Fruit fly (Drosophila melanogaster) whole organism, prepupa: Measurements from ENCODE around the gene Mcm5.

ENCODE experiments used
- Blimp-1 ChIP-seq: fragments of 200-800 bp; sonication (Bioruptor generic); optimal IDR thresholded peaks from 3 replicates; lab custom pipeline; 2017; ENCODE audit warnings: missing biosample characterization, missing genetic modification characterization, mild to moderate bottlenecking, moderate library complexity, missing genetic modification reagents
- CG11762 ChIP-seq: fragments of 200-800 bp; sonication (Bioruptor generic); optimal IDR thresholded peaks from 3 replicates; lab custom pipeline; 2016; ENCODE audit warnings: missing biosample characterization, missing genetic modification characterization; ENCODE audit not compliant: insufficient read depth
- CG11902 ChIP-seq: fragments of 200-800 bp; sonication (Bioruptor generic); optimal IDR thresholded peaks from 3 replicates; lab custom pipeline; 2016; ENCODE audit warnings: missing biosample characterization, missing genetic modification characterization
- CG1621 ChIP-seq: fragments of 200-800 bp; sonication (Bioruptor generic); optimal IDR thresholded peaks from 3 replicates; lab custom pipeline; 2018; ENCODE audit warnings: missing biosample characterization, mild to moderate bottlenecking, missing genetic modification characterization
- CG16779 ChIP-seq: fragments of 200-800 bp; sonication (Bioruptor generic); optimal IDR thresholded peaks from 3 replicates; lab custom pipeline; 2017; ENCODE audit warnings: missing biosample characterization, mild to moderate bottlenecking, missing genetic modification characterization
- CG31627 ChIP-seq: fragments of 200-800 bp; sonication (Bioruptor generic); optimal IDR thresholded peaks from 3 replicates; lab custom pipeline; 2016; ENCODE audit warnings: missing biosample characterization, missing genetic modification characterization
- CG32006 ChIP-seq: fragments of 200-800 bp; sonication (Bioruptor generic); optimal IDR thresholded peaks from 3 replicates; lab custom pipeline; 2017; ENCODE audit warnings: missing biosample characterization, mild to moderate bottlenecking, missing genetic modification characterization
- CG34406 ChIP-seq: fragments of 200-800 bp; sonication (Bioruptor generic); optimal IDR thresholded peaks from 3 replicates; lab custom pipeline; 2016; ENCODE audit warnings: missing biosample characterization, missing genetic modification characterization
- CG3919 ChIP-seq: fragments of 200-800 bp; sonication (Bioruptor generic); optimal IDR thresholded peaks from 3 replicates; lab custom pipeline; 2016; ENCODE audit warnings: missing biosample characterization, missing genetic modification characterization
- CG4318 ChIP-seq: fragments of 200-800 bp; sonication (Bioruptor generic); optimal IDR thresholded peaks from 3 replicates; lab custom pipeline; 2017; ENCODE audit warnings: missing biosample characterization, mild to moderate bottlenecking, missing genetic modification characterization
- CG6276 ChIP-seq: fragments of 200-800 bp; sonication (Bioruptor generic); optimal IDR thresholded peaks from 2 replicates; lab custom pipeline; 2017; ENCODE audit warnings: missing biosample characterization, mild to moderate bottlenecking, missing genetic modification characterization
- CG6808 ChIP-seq: fragments of 200-800 bp; sonication (Bioruptor generic); optimal IDR thresholded peaks from 3 replicates; lab custom pipeline; 2017; ENCODE audit warnings: missing biosample characterization, missing genetic modification characterization, mild to moderate bottlenecking, moderate library complexity, missing genetic modification reagents
- CG8119 ChIP-seq: fragments of 200-800 bp; sonication (Bioruptor generic); IDR thresholded peaks from 3 replicates; pipeline ENCODE4 v1.3.6; 2022; ENCODE audit warnings: missing biosample characterization, missing genetic modification characterization
- CG8319 ChIP-seq: fragments of 200-800 bp; sonication (Bioruptor generic); optimal IDR thresholded peaks from 3 replicates; lab custom pipeline; 2016; ENCODE audit warnings: missing biosample characterization, missing genetic modification characterization
- CG9139 ChIP-seq: fragments of 200-800 bp; sonication (Bioruptor generic); optimal IDR thresholded peaks from 3 replicates; lab custom pipeline; 2017; ENCODE audit warnings: missing biosample characterization, mild to moderate bottlenecking, missing genetic modification characterization
- Eip78C ChIP-seq: fragments of 200-800 bp; sonication (Bioruptor generic); peaks from one replicate; lab custom pipeline; 2016; ENCODE audit warnings: missing biosample characterization, missing genetic modification characterization
- Eip93F ChIP-seq: fragments of 200-800 bp; sonication (Bioruptor generic); optimal IDR thresholded peaks from 2 replicates; lab custom pipeline; 2016; ENCODE audit warnings: missing biosample characterization, mild to moderate bottlenecking, missing genetic modification characterization
- Ets21C ChIP-seq: fragments of 200-800 bp; sonication (Bioruptor generic); optimal IDR thresholded peaks from 3 replicates; lab custom pipeline; 2016; ENCODE audit warnings: missing biosample characterization, missing genetic modification characterization
- Hr38 ChIP-seq: sonication (Bioruptor generic); optimal IDR thresholded peaks from 2 replicates; lab custom pipeline; 2016; ENCODE audit warnings: missing biosample characterization, missing genetic modification characterization
- Hr39 ChIP-seq: fragments of 200-800 bp; sonication (Bioruptor generic); optimal IDR thresholded peaks from 2 replicates; lab custom pipeline; 2016; ENCODE audit warnings: missing biosample characterization, missing genetic modification characterization
- Met ChIP-seq: fragments of 200-800 bp; sonication (Bioruptor generic); optimal IDR thresholded peaks from 3 replicates; lab custom pipeline; 2016; ENCODE audit warnings: missing biosample characterization, missing genetic modification characterization
- Smox ChIP-seq: fragments of 200-800 bp; sonication (Bioruptor generic); optimal IDR thresholded peaks from 3 replicates; lab custom pipeline; 2016; ENCODE audit warnings: missing biosample characterization, missing genetic modification characterization
- Sox14 ChIP-seq: fragments of 200-800 bp; sonication (Bioruptor generic); optimal IDR thresholded peaks from 3 replicates; lab custom pipeline; 2016; ENCODE audit warnings: missing biosample characterization, missing genetic modification characterization
- Sox15 ChIP-seq: fragments of 200-800 bp; sonication (Bioruptor generic); optimal IDR thresholded peaks from 3 replicates; lab custom pipeline; 2016; ENCODE audit warnings: missing biosample characterization, missing genetic modification characterization
- achi ChIP-seq: fragments of 200-800 bp; sonication (Bioruptor generic); optimal IDR thresholded peaks from 3 replicates; lab custom pipeline; 2016; ENCODE audit warnings: missing biosample characterization, missing genetic modification characterization
- acj6 ChIP-seq: fragments of 200-800 bp; sonication (Bioruptor generic); optimal IDR thresholded peaks from 3 replicates; lab custom pipeline; 2016; ENCODE audit warnings: missing biosample characterization, missing genetic modification characterization
- eg ChIP-seq: fragments of 200-800 bp; sonication (Bioruptor generic); IDR thresholded peaks from 3 replicates; pipeline ENCODE4 v1.3.6; 2022; ENCODE audit warnings: missing biosample characterization, missing genetic modification characterization
- fd85E ChIP-seq: fragments of 200-800 bp; sonication (Bioruptor generic); optimal IDR thresholded peaks from 3 replicates; lab custom pipeline; 2016; ENCODE audit warnings: missing biosample characterization, missing genetic modification characterization
- lz ChIP-seq: fragments of 200-800 bp; sonication (Bioruptor generic); optimal IDR thresholded peaks from 3 replicates; lab custom pipeline; 2016; ENCODE audit warnings: missing biosample characterization, missing genetic modification characterization
- net ChIP-seq: fragments of 200-800 bp; sonication (Bioruptor generic); optimal IDR thresholded peaks from 3 replicates; lab custom pipeline; 2016; ENCODE audit warnings: missing biosample characterization, missing genetic modification characterization
- ss ChIP-seq, 2 experiments: fragments of 200-800 bp; sonication (Bioruptor generic); optimal IDR thresholded peaks; 2 replicates in 1 of 2; 3 replicates in 1 of 2; lab custom pipeline; 2017 to 2018; ENCODE audit warnings: mild to moderate bottlenecking in 2 of 2, missing biosample characterization in 2 of 2, missing genetic modification characterization in 2 of 2, moderate library complexity in 1 of 2
- svp ChIP-seq: fragments of 200-800 bp; sonication (Bioruptor generic); peaks from one replicate; lab custom pipeline; 2016; ENCODE audit warnings: missing biosample characterization, missing genetic modification characterization

Mcm5 gene

DNA sequence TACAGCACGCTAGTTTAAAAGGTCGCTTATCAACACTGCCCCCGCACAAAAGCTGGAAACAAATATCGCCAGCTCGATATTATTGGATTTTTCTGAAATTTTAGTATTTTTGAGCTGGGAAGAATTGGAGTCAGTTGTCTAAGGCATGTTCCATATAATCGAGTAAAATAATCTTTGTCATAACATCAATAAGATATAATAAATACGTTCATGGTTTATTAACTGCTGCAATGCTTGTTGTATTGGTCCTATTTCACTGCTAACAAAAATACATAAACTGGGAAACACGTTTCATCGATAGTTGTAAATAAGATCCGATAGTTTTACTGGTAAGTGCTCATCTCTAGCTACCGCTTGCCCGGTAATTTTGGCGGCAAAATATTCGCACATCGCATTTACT, at the start of gene Mcm5, which contains the start of gene Art1 (continued):
- TF ChIP-seq Ets21C (GFP tag; lab: Kevin White, UChicago) (peak; percentile 40), acj6 (GFP tag; lab: Kevin White, UChicago) (no peak), CG1621 (tag; lab: Kevin White, UChicago) (no peak), Met (GFP tag; lab: Kevin White, UChicago) (no peak), fd85E (GFP tag; lab: Kevin White, UChicago) (no peak)

DNA sequence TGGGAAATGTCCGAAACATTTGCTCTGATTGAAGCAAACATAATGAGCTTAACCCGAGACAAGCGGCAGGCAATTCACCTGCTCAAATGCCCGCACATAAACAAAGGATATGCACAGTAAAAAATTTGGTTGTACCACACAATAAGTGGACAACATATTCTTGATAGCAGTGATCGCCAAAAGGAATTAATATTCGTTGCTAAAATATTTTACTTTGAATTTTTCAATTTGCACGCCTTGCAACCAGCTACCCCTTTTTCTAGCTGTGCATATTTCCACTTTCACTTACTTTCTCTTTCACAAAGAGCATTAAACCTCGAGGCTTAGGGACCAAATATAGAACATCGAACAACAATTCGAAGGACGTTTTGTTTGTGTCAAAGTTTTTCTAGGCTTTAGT, 40.7 kb upstream of the Mcm5 start:
- no peak for TF ChIP-seq CG16779 (tag; lab: Kevin White, UChicago)
- TF ChIP-seq CG31627 (GFP tag; lab: Kevin White, UChicago), result no peak
- peak; percentile 10 for TF ChIP-seq Hr39 (GFP tag; lab: Kevin White, UChicago)
- no peak for TF ChIP-seq Blimp-1
- peak; percentile 42 for TF ChIP-seq svp
- no peak for TF ChIP-seq CG8119 (GFP tag; lab: Robert Waterston, UW)
- no peak for TF ChIP-seq eg
- TF ChIP-seq Eip78C (GFP tag; lab: Kevin White, UChicago), result no peak
- peak; percentile 9 for TF ChIP-seq CG32006 (GFP tag; lab: Kevin White, UChicago)
- no peak for TF ChIP-seq CG9139
- TF ChIP-seq CG8319, result no peak
- TF ChIP-seq achi (GFP tag; lab: Kevin White, UChicago), result no peak
- no peak for TF ChIP-seq net (GFP tag; lab: Kevin White, UChicago)
- no peak for TF ChIP-seq Sox15 (GFP tag; lab: Kevin White, UChicago)

DNA sequence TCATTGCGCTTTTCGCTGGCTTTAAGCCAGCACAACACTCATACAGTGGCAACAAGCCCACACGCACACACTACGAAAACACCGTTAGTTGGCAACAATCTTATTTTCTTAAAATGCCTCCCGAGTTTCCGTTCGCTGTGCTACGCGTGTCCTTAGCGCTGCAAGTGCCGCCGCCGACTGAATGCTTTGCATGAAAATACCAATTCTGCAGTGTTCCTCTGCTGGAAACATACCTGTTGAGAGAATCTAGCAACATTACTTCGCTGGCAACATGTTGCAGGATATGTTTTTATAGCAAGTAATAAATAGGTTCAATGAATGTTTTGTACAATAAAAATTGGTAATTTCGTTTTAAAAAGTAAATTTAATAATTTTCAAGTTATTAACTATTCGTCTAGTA, 37.3 kb upstream of the Mcm5 start, which contains the start of gene TkR86C:
Gene TkR86C, minus strand, starts transcription at position 168 of the 400 bp plus-strand sequence.
- TF ChIP-seq CG6808 (GFP tag; lab: Kevin White, UChicago) (no peak), Eip93F (GFP tag; lab: Kevin White, UChicago) (no peak), CG34406 (GFP tag; lab: Kevin White, UChicago) (no peak), net (GFP tag; lab: Kevin White, UChicago) (no peak), Met (GFP tag; lab: Kevin White, UChicago) (no peak), eg (no peak), svp (no peak), CG11762 (GFP tag; lab: Kevin White, UChicago) (no peak), CG11902 (GFP tag; lab: Kevin White, UChicago) (no peak), CG6276 (GFP tag; lab: Kevin White, UChicago) (no peak), Smox (no peak), CG4318 (no peak), fd85E (GFP tag; lab: Kevin White, UChicago) (no peak), CG8319 (no peak), CG3919 (GFP tag; lab: Kevin White, UChicago) (no peak), Hr38 (no peak)

DNA sequence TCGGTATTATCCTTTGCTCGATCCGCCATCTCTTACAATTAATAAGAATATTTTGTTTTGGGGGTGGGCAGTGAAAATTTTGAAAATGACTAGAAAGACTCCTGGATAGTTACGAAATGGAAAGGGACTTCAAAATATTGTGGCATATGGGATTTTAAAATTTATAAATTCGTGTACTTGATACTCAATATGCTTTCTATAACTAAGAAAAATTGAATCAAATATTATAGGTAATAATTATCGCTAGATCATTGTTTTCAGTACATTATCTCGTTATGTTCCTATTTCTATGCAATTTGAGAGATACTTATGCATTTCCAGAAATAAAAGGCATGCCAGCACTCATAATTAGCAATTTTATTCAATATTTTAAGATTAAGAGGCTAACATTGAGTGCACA, 32.8 kb upstream of the Mcm5 start, which contains the start of gene CG14691:
Gene CG14691, minus strand, starts transcription at position 101 of the 400 bp plus-strand sequence.
- TF ChIP-seq Smox (no peak), Sox14 (GFP tag; lab: Kevin White, UChicago) (no peak)

DNA sequence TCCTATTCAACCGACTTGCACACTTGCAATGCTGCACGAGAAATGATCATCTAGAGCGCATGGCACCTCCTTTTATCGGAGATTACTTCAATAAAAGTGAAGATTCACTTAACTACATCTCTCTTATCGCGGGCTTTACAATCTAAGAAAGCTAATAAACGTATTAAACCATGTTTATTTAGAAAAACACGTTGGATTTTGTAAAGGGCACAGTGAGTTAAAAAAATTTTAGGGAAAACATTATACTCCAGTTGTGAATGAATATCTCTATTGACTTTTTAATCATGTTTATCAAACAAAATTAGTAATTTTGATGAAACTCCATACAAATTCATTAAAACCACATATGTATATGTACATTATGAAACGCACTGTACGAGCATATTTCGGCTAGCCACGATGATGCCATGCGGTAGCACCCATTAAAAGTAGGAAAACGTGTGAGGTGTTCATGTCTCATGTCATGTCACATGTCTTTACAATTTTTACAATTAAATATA, 28.9 kb upstream of the Mcm5 start, which contains the start of gene CG31272:
Gene CG31272, minus strand, starts transcription at position 51 of the 500 bp plus-strand sequence.
- no peak for TF ChIP-seq ss (GFP tag; optimal IDR thresholded peaks at IDR 0.05; lab: Kevin White, UChicago)
- TF ChIP-seq lz (GFP tag; lab: Kevin White, UChicago), result no peak
